Worm (Caenorhabditis elegans): Measurements from ENCODE around the gene mtp-18.
A peak's percentile ranks its signal among the peaks of the same experiment; 100 is the strongest.

Gene mtp-18

DNA sequence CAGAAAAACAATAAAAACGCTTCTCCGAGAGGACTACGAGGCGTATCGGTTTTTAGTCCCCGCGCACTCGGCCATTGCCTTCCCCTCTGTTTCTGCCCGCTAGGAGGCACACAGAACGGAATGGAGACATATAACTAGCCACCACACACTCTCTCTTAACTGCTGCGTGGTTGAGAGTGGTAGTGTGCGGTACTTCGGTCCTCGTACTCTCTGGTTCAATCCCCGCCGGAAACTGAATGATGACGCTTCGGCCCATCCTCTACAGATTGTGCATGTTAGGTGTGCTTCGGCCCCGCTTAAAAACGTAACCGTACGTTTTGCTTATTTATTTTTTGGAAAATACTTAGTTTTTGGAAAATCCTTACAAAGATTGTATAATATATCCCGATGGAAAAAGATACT lies 1.5 kb upstream of the mtp-18 start, which contains the start of gene T13C5.6 (continued):
- peak; percentile 70 for TF ChIP-seq lin-13 (GFP tag; optimal IDR thresholded peaks at IDR 0.05)
- TF ChIP-seq ets-5 (GFP tag; IDR thresholded peaks at IDR 0.05) = no peak
- TF ChIP-seq nhr-76 (tag; optimal IDR thresholded peaks at IDR 0.05) = peak; percentile 67
- peak; percentile 89 for TF ChIP-seq hpl-2 (GFP tag; optimal IDR thresholded peaks at IDR 0.05)
- TF ChIP-seq lin-35 (GFP tag; optimal IDR thresholded peaks at IDR 0.05) = peak; percentile 69 to 85
- TF ChIP-seq fos-1 (tag; optimal IDR thresholded peaks at IDR 0.05) = peak; percentile 67
- TF ChIP-seq pax-3 (tag; optimal IDR thresholded peaks at IDR 0.05) = peak; percentile 83
- peak; percentile 64 to 66 for TF ChIP-seq efl-1 (optimal IDR thresholded peaks at IDR 0.05)
- peak; percentile 52 to 96 for TF ChIP-seq efl-1 (GFP tag; optimal IDR thresholded peaks at IDR 0.05 in 1 of 2)
- TF ChIP-seq ceh-8 (GFP tag; optimal IDR thresholded peaks at IDR 0.05) = peak; percentile 78
- no peak for TF ChIP-seq nhr-84 (tag; optimal IDR thresholded peaks at IDR 0.05)
- TF ChIP-seq unc-86 (tag; optimal IDR thresholded peaks at IDR 0.05) = peak; percentile 83
- TF ChIP-seq nhr-237 (tag; optimal IDR thresholded peaks at IDR 0.05) = no peak
- TF ChIP-seq fkh-4 (tag; optimal IDR thresholded peaks at IDR 0.05; ENCODE audit: borderline replicate concordance) = peak; percentile 77
- no peak for TF ChIP-seq ces-1 (GFP tag; optimal IDR thresholded peaks at IDR 0.05)
- TF ChIP-seq fkh-10 (GFP tag; optimal IDR thresholded peaks at IDR 0.05) = peak; percentile 91
- TF ChIP-seq snpc-4 (tag; optimal IDR thresholded peaks at IDR 0.05) = peak; percentile 57
- no peak for TF ChIP-seq tlp-1 (tag; optimal IDR thresholded peaks at IDR 0.05)
- TF ChIP-seq xbp-1 (tag; optimal IDR thresholded peaks at IDR 0.05) = peak; percentile 97
- TF ChIP-seq mdl-1 (tag; optimal IDR thresholded peaks at IDR 0.05) = peak in 1 of 2 experiments; percentile 87
- TF ChIP-seq ama-1 (optimal IDR thresholded peaks at IDR 0.05) = no peak
- TF ChIP-seq F16B12.6 (tag; optimal IDR thresholded peaks at IDR 0.05) = no peak
- no peak for TF ChIP-seq nhr-11 (tag; optimal IDR thresholded peaks at IDR 0.05)
- no peak for TF ChIP-seq unc-62 (GFP tag; optimal IDR thresholded peaks at IDR 0.05)
- peak in 2 of 3 experiments; percentile 44 to 45 for TF ChIP-seq dpl-1 (GFP tag; optimal IDR thresholded peaks at IDR 0.05)
- TF ChIP-seq egl-13 (tag; optimal IDR thresholded peaks at IDR 0.05) = peak; percentile 92
- peak; percentile 66 for TF ChIP-seq jun-1 (tag; optimal IDR thresholded peaks at IDR 0.05)
- no peak for TF ChIP-seq efl-3 (GFP tag; optimal IDR thresholded peaks at IDR 0.05)
- peak; percentile 90 for TF ChIP-seq mep-1 (tag; optimal IDR thresholded peaks at IDR 0.05)
- TF ChIP-seq ceh-82 (tag; optimal IDR thresholded peaks at IDR 0.05) = peak; percentile 52 to 85 (median 81)
- TF ChIP-seq unc-98 (GFP tag; IDR thresholded peaks at IDR 0.05) = 0 out of 2 replicates have a peak, but pooled peaks have one; percentile 20
- TF ChIP-seq ceh-63 (GFP tag; optimal IDR thresholded peaks at IDR 0.05) = no peak
- peak; percentile 81 for TF ChIP-seq ceh-90 (tag; optimal IDR thresholded peaks at IDR 0.05)
- peak; percentile 93 for TF ChIP-seq nhr-20 (tag; optimal IDR thresholded peaks at IDR 0.05)
- peak; percentile 17 for TF ChIP-seq lin-15B (tag; optimal IDR thresholded peaks at IDR 0.05)
- no peak for TF ChIP-seq nhr-12 (tag; optimal IDR thresholded peaks at IDR 0.05)
- peak; percentile 92 for TF ChIP-seq dsc-1 (tag; optimal IDR thresholded peaks at IDR 0.05)
- TF ChIP-seq rnt-1 (tag; optimal IDR thresholded peaks at IDR 0.05) = peak; percentile 97
- TF ChIP-seq blmp-1 (tag; optimal IDR thresholded peaks at IDR 0.05) = peak; percentile 62
- no peak for TF ChIP-seq hlh-4 (tag; optimal IDR thresholded peaks at IDR 0.05)
- TF ChIP-seq nhr-90 (tag; optimal IDR thresholded peaks at IDR 0.05; ENCODE audit: poor library complexity) = peak; percentile 93
- TF ChIP-seq unc-130 (tag; optimal IDR thresholded peaks at IDR 0.05) = peak; percentile 71
- TF ChIP-seq C34B4.2 (tag; optimal IDR thresholded peaks at IDR 0.05) = no peak
- peak; percentile 88 for TF ChIP-seq fkh-8 (tag; optimal IDR thresholded peaks at IDR 0.05)
- TF ChIP-seq nhr-85 (tag) = peak; percentile 93
- peak; percentile 79 for TF ChIP-seq elt-2 (tag; optimal IDR thresholded peaks at IDR 0.05)
- TF ChIP-seq C16A3.4 (tag; optimal IDR thresholded peaks at IDR 0.05) = peak; percentile 93
- TF ChIP-seq pqm-1 (tag; optimal IDR thresholded peaks at IDR 0.05) = no peak
- TF ChIP-seq vab-15 (tag; optimal IDR thresholded peaks at IDR 0.05) = peak; percentile 66
- peak; percentile 84 for TF ChIP-seq nhr-77 (tag; optimal IDR thresholded peaks at IDR 0.05)
- TF ChIP-seq hlh-17 (GFP tag; optimal IDR thresholded peaks at IDR 0.05; ENCODE audit: borderline replicate concordance) = no peak
- TF ChIP-seq unc-30 (tag; optimal IDR thresholded peaks at IDR 0.05) = no peak
- TF ChIP-seq aly-2 (tag; optimal IDR thresholded peaks at IDR 0.05) = peak; percentile 42
- peak; percentile 63 for TF ChIP-seq C04F5.9 (tag; optimal IDR thresholded peaks at IDR 0.05)
